Worm (Caenorhabditis elegans) whole organism, L4 larva: Measurements from ENCODE around the gene nspc-16.

Experiments used
- daf-8 ChIP-seq: fragments of 200-800 bp; sonication (Bioruptor generic); IDR thresholded peaks from 2 replicates; pipeline ENCODE4 v1.3.6; 2022; ENCODE audit warnings: missing genetic modification characterization, missing compliant biosample characterization
- dpl-1 ChIP-seq: fragments of 150-350 bp; optimal IDR thresholded peaks from 2 replicates; lab custom pipeline; 2014; ENCODE audit warnings: missing biosample characterization, missing genetic modification reagents, missing genetic modification characterization
- snpc-1.2 ChIP-seq: fragments of 200-800 bp; sonication (Bioruptor generic); IDR thresholded peaks from 2 replicates; pipeline ENCODE4 v1.3.6; 2022; ENCODE audit warnings: missing genetic modification reagents, missing genetic modification characterization, missing compliant biosample characterization
- ztf-11 ChIP-seq: fragments of 150-350 bp; optimal IDR thresholded peaks from 2 replicates; lab custom pipeline; 2014; ENCODE audit warnings: missing biosample characterization, missing genetic modification characterization

ce11 chrX:14486503-14486902, 36.9 kb upstream of the nspc-16 start:
- TF ChIP-seq ztf-11 (no peak), snpc-1.2 (GFP tag; lab: Robert Waterston, UW) (no peak), dpl-1 (GFP tag; lab: Kevin White, UChicago) (no peak), daf-8 (GFP tag; lab: Robert Waterston, UW) (no peak)
